Worm (Caenorhabditis elegans): ENCODE data around the gene josd-1.

DNA sequence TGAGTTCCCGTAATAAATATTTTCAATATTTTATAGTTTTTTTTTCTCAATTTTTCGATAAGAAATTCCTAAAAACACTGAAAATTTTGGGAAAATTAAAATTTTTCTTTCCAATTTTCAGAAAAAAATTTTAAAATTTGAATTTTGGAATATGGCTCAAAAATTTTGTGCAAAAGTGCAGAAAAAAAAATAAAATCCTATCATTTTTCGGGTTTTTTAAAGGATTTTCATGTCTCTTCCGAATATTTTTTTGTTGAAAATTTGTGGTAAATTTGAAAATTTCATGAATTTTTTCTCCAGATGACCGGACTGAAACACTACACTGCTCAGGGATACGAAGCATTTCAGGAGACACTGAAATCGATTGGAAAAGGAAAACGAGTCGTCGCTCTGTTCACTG, 2.1 kb upstream of the josd-1 start, which contains the start of gene txdc-17:
- TF ChIP-seq daf-16 (GFP tag; optimal IDR thresholded peaks at IDR 0.05) (no peak), daf-16 (tag; optimal IDR thresholded peaks at IDR 0.05) (no peak), cey-2 (tag; optimal IDR thresholded peaks at IDR 0.05; ENCODE audit: borderline replicate concordance, insufficient read depth) (no peak), lin-39 (tag; optimal IDR thresholded peaks at IDR 0.05) (no peak), nhr-6 (tag; optimal IDR thresholded peaks at IDR 0.05) (no peak), madf-5 (GFP tag; IDR thresholded peaks at IDR 0.05) (no peak)
